Worm (Caenorhabditis elegans) whole organism, L1 larva: Measurements from ENCODE around the gene twk-43.

Experiments
- C16A3.4 ChIP-seq: fragments of 150-350 bp; optimal IDR thresholded peaks from 2 replicates; lab custom pipeline; 2014; ENCODE audit warnings: missing biosample characterization, missing genetic modification characterization
- C34B4.2 ChIP-seq: sonication (generic microtip); optimal IDR thresholded peaks from 2 replicates; lab custom pipeline; 2017; ENCODE audit warnings: mild to moderate bottlenecking, missing genetic modification characterization, missing compliant biosample characterization
- F16B12.6 ChIP-seq: fragments of 150-350 bp; optimal IDR thresholded peaks from 2 replicates; lab custom pipeline; 2014; ENCODE audit warnings: missing biosample characterization, missing genetic modification characterization
- aha-1 ChIP-seq: fragments of 150-350 bp; optimal IDR thresholded peaks from 2 replicates; lab custom pipeline; 2014; ENCODE audit warnings: missing biosample characterization, missing genetic modification characterization
- aly-2 ChIP-seq: fragments of 150-350 bp; optimal IDR thresholded peaks from 2 replicates; lab custom pipeline; 2014; ENCODE audit warnings: missing biosample characterization, missing genetic modification characterization
- blmp-1 ChIP-seq: fragments of 150-350 bp; optimal IDR thresholded peaks from 2 replicates; lab custom pipeline; 2014; ENCODE audit warnings: missing biosample characterization, missing genetic modification characterization
- ceh-90 ChIP-seq: sonication (generic microtip); optimal IDR thresholded peaks from 2 replicates; lab custom pipeline; 2016; ENCODE audit warnings: missing genetic modification characterization, missing compliant biosample characterization
- dsc-1 ChIP-seq: sonication (generic microtip); optimal IDR thresholded peaks from 2 replicates; lab custom pipeline; 2016; ENCODE audit warnings: mild to moderate bottlenecking, missing genetic modification characterization, missing compliant biosample characterization
- efl-1 ChIP-seq, 4 experiments: fragments of 150-350 bp; optimal IDR thresholded peaks in 3 of 4; peaks in 1 of 4; 1 replicate in 1 of 4; 2 replicates in 3 of 4; lab custom pipeline; 2014; ENCODE audit warnings: missing biosample characterization in 2 of 4, missing genetic modification characterization in 2 of 4, missing genetic modification reagents in 2 of 4
- egl-13 ChIP-seq: sonication (generic microtip); optimal IDR thresholded peaks from 2 replicates; lab custom pipeline; 2016; ENCODE audit warnings: missing genotype, missing genetic modification reagents, missing genetic modification characterization, missing compliant biosample characterization
- egl-27 ChIP-seq, 2 experiments: fragments of 150-350 bp in 1 of 2; sonication (generic microtip); optimal IDR thresholded peaks; 3 replicates each; lab custom pipeline; 2017 to 2018; ENCODE audit warnings: missing biosample characterization in 2 of 2, missing genetic modification characterization in 2 of 2, missing genetic modification reagents in 2 of 2
- ets-5 ChIP-seq: fragments of 200-800 bp; sonication (Bioruptor generic); IDR thresholded peaks from 2 replicates; pipeline ENCODE4 v1.3.6; 2022; ENCODE audit warnings: missing genetic modification characterization, missing compliant biosample characterization
- fkh-10 ChIP-seq: sonication (generic microtip); optimal IDR thresholded peaks from 2 replicates; lab custom pipeline; 2017; ENCODE audit warnings: missing biosample characterization, missing genetic modification reagents, missing genetic modification characterization
- fkh-4 ChIP-seq: sonication (generic microtip); optimal IDR thresholded peaks from 2 replicates; lab custom pipeline; 2016; ENCODE audit warnings: missing compliant biosample characterization, missing genetic modification characterization, borderline replicate concordance
- hlh-4 ChIP-seq: sonication (generic microtip); optimal IDR thresholded peaks from 2 replicates; lab custom pipeline; 2016; ENCODE audit warnings: mild to moderate bottlenecking, missing genetic modification characterization, missing compliant biosample characterization
- lin-13 ChIP-seq: fragments of 150-350 bp; optimal IDR thresholded peaks from 2 replicates; lab custom pipeline; 2014; ENCODE audit warnings: missing biosample characterization, missing genetic modification reagents, missing genetic modification characterization
- lin-14 ChIP-seq: fragments of 200-800 bp; sonication (Bioruptor generic); optimal IDR thresholded peaks from 2 replicates; lab custom pipeline; 2018; ENCODE audit warnings: mild to moderate bottlenecking, missing genetic modification characterization, moderate library complexity, missing compliant biosample characterization
- lin-35 ChIP-seq, 2 experiments: fragments of 150-350 bp; optimal IDR thresholded peaks; 2 replicates each; lab custom pipeline; 2014; ENCODE audit warnings: missing biosample characterization in 2 of 2, missing genetic modification characterization in 2 of 2, missing genetic modification reagents in 2 of 2
- lir-3 ChIP-seq: sonication (generic microtip); optimal IDR thresholded peaks from 2 replicates; lab custom pipeline; 2016; ENCODE audit warnings: mild to moderate bottlenecking, missing genetic modification characterization, moderate library complexity, missing compliant biosample characterization; ENCODE audit not compliant: poor library complexity
- lsy-2 ChIP-seq, 2 experiments: fragments of 150-350 bp; optimal IDR thresholded peaks; 2 replicates each; lab custom pipeline; 2014; ENCODE audit warnings: missing biosample characterization in 2 of 2, missing genetic modification characterization in 2 of 2
- mab-9 ChIP-seq: fragments of 200-800 bp; sonication (Bioruptor generic); IDR thresholded peaks from 2 replicates; pipeline ENCODE4 v1.3.6; 2022; ENCODE audit warnings: missing genetic modification reagents, missing genetic modification characterization, missing compliant biosample characterization
- mdl-1 ChIP-seq, 2 experiments: fragments of 150-350 bp; optimal IDR thresholded peaks; 2 replicates each; lab custom pipeline; 2014 to 2017; ENCODE audit warnings: missing biosample characterization in 2 of 2, missing genetic modification characterization in 2 of 2, inconsistent platforms in 1 of 2
- mef-2 ChIP-seq: fragments of 150-350 bp; optimal IDR thresholded peaks from 2 replicates; lab custom pipeline; 2014; ENCODE audit warnings: missing biosample characterization, missing genetic modification characterization
- mep-1 ChIP-seq: fragments of 150-350 bp; optimal IDR thresholded peaks from 2 replicates; lab custom pipeline; 2014; ENCODE audit warnings: missing biosample characterization, missing genetic modification characterization
- nhr-11 ChIP-seq: fragments of 150-350 bp; optimal IDR thresholded peaks from 2 replicates; lab custom pipeline; 2014; ENCODE audit warnings: missing biosample characterization, missing genetic modification characterization
- nhr-19 ChIP-seq: fragments of 200-800 bp; sonication (Bioruptor generic); conservative IDR thresholded peaks from 2 replicates; pipeline ENCODE4 v1.3.6; 2022; ENCODE audit warnings: missing genetic modification characterization, missing compliant biosample characterization
- nhr-20 ChIP-seq: sonication (generic microtip); optimal IDR thresholded peaks from 2 replicates; lab custom pipeline; 2016; ENCODE audit warnings: mild to moderate bottlenecking, missing genetic modification characterization, missing compliant biosample characterization
- nhr-47 ChIP-seq: sonication (generic microtip); optimal IDR thresholded peaks from 2 replicates; lab custom pipeline; 2016; ENCODE audit warnings: mild to moderate bottlenecking, missing genetic modification characterization, moderate library complexity, missing compliant biosample characterization
- nhr-71 ChIP-seq: sonication (generic microtip); optimal IDR thresholded peaks from 2 replicates; lab custom pipeline; 2016; ENCODE audit warnings: mild to moderate bottlenecking, missing genetic modification characterization, moderate library complexity, missing compliant biosample characterization
- nhr-84 ChIP-seq: sonication (generic microtip); optimal IDR thresholded peaks from 2 replicates; lab custom pipeline; 2017; ENCODE audit warnings: missing biosample characterization, missing genetic modification characterization
- nhr-85 ChIP-seq: sonication (generic microtip); peaks from one replicate; lab custom pipeline; 2016; ENCODE audit warnings: missing genetic modification characterization, inconsistent platforms, missing compliant biosample characterization
- pax-3 ChIP-seq: fragments of 200-800 bp; sonication (Bioruptor generic); optimal IDR thresholded peaks from 2 replicates; lab custom pipeline; 2018; ENCODE audit warnings: mild to moderate bottlenecking, missing genetic modification characterization, moderate library complexity, missing compliant biosample characterization
- rnt-1 ChIP-seq: sonication (generic microtip); optimal IDR thresholded peaks from 2 replicates; lab custom pipeline; 2016; ENCODE audit warnings: mild to moderate bottlenecking, missing genetic modification characterization, moderate library complexity, missing compliant biosample characterization
- skn-1 ChIP-seq: fragments of 150-350 bp; optimal IDR thresholded peaks from 2 replicates; lab custom pipeline; 2014; ENCODE audit warnings: missing biosample characterization, missing genetic modification characterization
- sptf-1 ChIP-seq: fragments of 150-350 bp; optimal IDR thresholded peaks from 2 replicates; lab custom pipeline; 2014; ENCODE audit warnings: missing biosample characterization, missing genetic modification characterization
- tbx-2 ChIP-seq: sonication (generic microtip); optimal IDR thresholded peaks from 2 replicates; lab custom pipeline; 2016; ENCODE audit warnings: missing genetic modification characterization, missing compliant biosample characterization
- unc-130 ChIP-seq: fragments of 150-350 bp; optimal IDR thresholded peaks from 2 replicates; lab custom pipeline; 2017; ENCODE audit warnings: missing biosample characterization, missing genetic modification characterization, inconsistent platforms
- unc-86 ChIP-seq: sonication (generic microtip); optimal IDR thresholded peaks from 2 replicates; lab custom pipeline; 2016; ENCODE audit warnings: missing genetic modification characterization, missing compliant biosample characterization
- xbp-1 ChIP-seq: sonication (generic microtip); optimal IDR thresholded peaks from 2 replicates; lab custom pipeline; 2016; ENCODE audit warnings: missing genetic modification characterization, missing compliant biosample characterization
- ztf-11 ChIP-seq, 2 experiments: sonication (generic microtip); optimal IDR thresholded peaks; 2 replicates each; lab custom pipeline; 2016 to 2017; ENCODE audit warnings: missing genetic modification characterization in 2 of 2, missing biosample characterization in 1 of 2, missing compliant biosample characterization in 1 of 2

The twk-43 gene

DNA sequence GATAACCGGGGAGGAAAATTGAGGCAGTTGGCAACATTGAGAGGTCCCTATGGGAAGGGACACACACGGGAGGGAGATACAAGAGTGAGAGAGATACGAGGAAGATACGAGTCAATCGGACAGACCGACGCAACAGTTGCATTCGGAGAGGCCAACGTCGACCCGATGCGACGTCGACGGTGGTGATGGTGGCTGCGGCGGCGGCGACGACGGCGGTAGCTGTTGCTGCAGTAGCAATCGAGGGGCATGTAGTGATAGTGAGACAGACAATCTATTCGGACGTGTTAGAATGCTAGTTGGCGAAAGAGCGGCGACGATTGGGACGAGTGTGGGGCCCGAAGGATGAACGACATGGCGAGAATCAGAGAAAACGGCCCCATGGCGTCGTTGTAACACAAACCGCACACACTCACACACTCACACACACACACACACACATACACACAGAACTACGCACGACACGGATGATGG lies 47.3 kb downstream of the twk-43 start (continued):
- TF ChIP-seq ets-5 = no peak
- TF ChIP-seq nhr-84 (tag; lab: Kevin White, UChicago) = no peak
- TF ChIP-seq unc-130 (tag; lab: Kevin White, UChicago) = peak; percentile 62
- peak in 1 of 2 experiments; percentile 17 for TF ChIP-seq mdl-1 (tag; optimal IDR thresholded peaks at IDR 0.05; lab: Kevin White, UChicago)
- TF ChIP-seq nhr-71 (tag; lab: Kevin White, UChicago) = peak; percentile 67
- TF ChIP-seq mef-2 (tag; lab: Kevin White, UChicago) = no peak
- TF ChIP-seq aly-2 (tag; lab: Kevin White, UChicago) = no peak
- TF ChIP-seq lsy-2 (tag; optimal IDR thresholded peaks at IDR 0.05; lab: Kevin White, UChicago) = peak; percentile 9 to 24
- TF ChIP-seq xbp-1 (tag; lab: Kevin White, UChicago) = peak; percentile 12
- no peak for TF ChIP-seq C16A3.4 (tag; lab: Kevin White, UChicago)
- TF ChIP-seq lin-35 (GFP tag; optimal IDR thresholded peaks at IDR 0.05; lab: Kevin White, UChicago) = no peak
- TF ChIP-seq unc-86 = no peak
- no peak for TF ChIP-seq C34B4.2
- no peak for TF ChIP-seq egl-27 (tag; optimal IDR thresholded peaks at IDR 0.05; lab: Kevin White, UChicago)
- no peak for TF ChIP-seq mep-1 (tag; lab: Kevin White, UChicago)
- TF ChIP-seq lir-3 = no peak
- peak; percentile 9 for TF ChIP-seq dsc-1 (tag; lab: Kevin White, UChicago)
- TF ChIP-seq ceh-90 (tag; lab: Kevin White, UChicago) = no peak
- no peak for TF ChIP-seq nhr-11
- TF ChIP-seq lin-13 (GFP tag; lab: Kevin White, UChicago) = no peak
- no peak for TF ChIP-seq egl-13 (tag; lab: Kevin White, UChicago)
- TF ChIP-seq fkh-10 = no peak
- TF ChIP-seq fkh-4 (tag; lab: Kevin White, UChicago) = no peak
- TF ChIP-seq aha-1 = no peak

DNA sequence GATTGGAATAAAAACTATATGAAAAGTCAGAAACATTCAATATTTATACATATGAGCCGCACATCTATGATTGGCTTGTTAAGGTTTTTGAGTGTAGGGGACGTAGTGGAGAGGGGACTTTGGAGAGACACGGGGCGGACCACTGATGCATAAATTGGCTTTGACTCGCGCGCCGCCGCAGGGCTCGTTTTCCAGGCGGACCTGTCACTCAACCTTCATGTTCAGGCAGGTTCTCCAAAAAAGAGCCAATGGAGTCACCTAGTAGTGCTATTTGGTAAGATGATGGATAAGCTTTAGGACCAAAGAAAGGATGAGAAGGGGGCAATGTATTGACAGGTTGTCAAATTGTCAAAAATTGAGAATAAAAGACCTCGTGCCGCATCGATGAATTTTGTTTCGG lies 48.9 kb downstream of the twk-43 start:
- no peak for TF ChIP-seq F16B12.6 (tag; lab: Kevin White, UChicago)
- TF ChIP-seq fkh-10 = no peak
- no peak for TF ChIP-seq nhr-85 (tag; lab: Kevin White, UChicago)
- TF ChIP-seq skn-1 (tag; lab: Kevin White, UChicago) = no peak
- TF ChIP-seq tbx-2 (tag; lab: Kevin White, UChicago) = peak; percentile 28
- TF ChIP-seq egl-27 (tag; optimal IDR thresholded peaks at IDR 0.05; lab: Kevin White, UChicago) = no peak
- TF ChIP-seq nhr-20 (tag; lab: Kevin White, UChicago) = no peak
- no peak for TF ChIP-seq dsc-1 (tag; lab: Kevin White, UChicago)
- TF ChIP-seq blmp-1 (tag; lab: Kevin White, UChicago) = no peak
- peak; percentile 25 for TF ChIP-seq pax-3 (tag; lab: Kevin White, UChicago)
- TF ChIP-seq efl-1 (optimal IDR thresholded peaks at IDR 0.05; lab: Kevin White, UChicago) = no peak
- no peak for TF ChIP-seq efl-1 (GFP tag; optimal IDR thresholded peaks at IDR 0.05 in 1 of 2; lab: Kevin White, UChicago)
- TF ChIP-seq, all 84 proteins: peak for 2

- TF ChIP-seq rnt-1 (tag; lab: Kevin White, UChicago) (peak; percentile 13), sptf-1 (tag; lab: Kevin White, UChicago) (no peak), lin-14 (GFP tag; lab: Kevin White, UChicago) (peak; percentile 79), skn-1 (tag; lab: Kevin White, UChicago) (no peak), nhr-11 (no peak), dsc-1 (tag; lab: Kevin White, UChicago) (peak; percentile 54), efl-1 (optimal IDR thresholded peaks at IDR 0.05; lab: Kevin White, UChicago) (no peak), efl-1 (GFP tag; optimal IDR thresholded peaks at IDR 0.05 in 1 of 2; lab: Kevin White, UChicago) (peak in 1 of 2 experiments; percentile 86), ztf-11 (tag; optimal IDR thresholded peaks at IDR 0.05; lab: Kevin White, UChicago) (peak in 1 of 2 experiments; percentile 18), hlh-4 (tag; lab: Kevin White, UChicago) (no peak), tbx-2 (tag; lab: Kevin White, UChicago) (peak; percentile 10), nhr-47 (tag; lab: Kevin White, UChicago) (peak; percentile 12), mab-9 (GFP tag; lab: Robert Waterston, UW) (peak; percentile 16; the same call in 1 of the 2 replicates), nhr-19 (GFP tag; lab: Robert Waterston, UW) (0 out of 2 replicates have a peak, but pooled peaks have one; percentile 7)
Observed at ce11 chrV:13396426-13396825, 50.3 kb downstream of the twk-43 start.
